Worm (Caenorhabditis elegans) whole organism, L4 larva: ENCODE measurements around the gene K02C4.5.

Experiments used
- attf-4 ChIP-seq: sonication (generic microtip); optimal IDR thresholded peaks from 3 replicates; lab custom pipeline; 2017; ENCODE audit warnings: missing biosample characterization, missing genetic modification characterization
- hlh-11 ChIP-seq: fragments of 200-800 bp; sonication (Bioruptor generic); optimal IDR thresholded peaks from 2 replicates; lab custom pipeline; 2018; ENCODE audit warnings: mild to moderate bottlenecking, missing genetic modification characterization, missing compliant biosample characterization
- jun-1 ChIP-seq: fragments of 150-350 bp; optimal IDR thresholded peaks from 2 replicates; lab custom pipeline; 2014; ENCODE audit warnings: missing biosample characterization, missing genetic modification reagents, missing genetic modification characterization
- unc-39 ChIP-seq: sonication (generic microtip); optimal IDR thresholded peaks from 2 replicates; lab custom pipeline; 2017; ENCODE audit warnings: missing biosample characterization, missing genetic modification characterization

- TF ChIP-seq jun-1 (no peak), unc-39 (tag; lab: Kevin White, UChicago) (no peak), attf-4 (tag; lab: Kevin White, UChicago) (no peak), hlh-11 (tag; lab: Kevin White, UChicago) (peak; percentile 61)
Observed at ce11 chrII:8032657-8033056, 45.6 kb upstream of the K02C4.5 start, which contains the start of gene nrf-6.
